Worm (Caenorhabditis elegans) whole organism, midembryonic: ENCODE measurements around the gene ZK1098.2.

Experiments
- T22C8.4 ChIP-seq: fragments of 200-800 bp; sonication (Bioruptor generic); IDR thresholded peaks from 2 replicates; pipeline ENCODE4 v1.3.6; 2022; ENCODE audit warnings: missing genetic modification characterization, missing compliant biosample characterization
- cog-1 ChIP-seq: sonication (generic microtip); optimal IDR thresholded peaks from 2 replicates; lab custom pipeline; 2016; ENCODE audit warnings: missing genetic modification characterization, missing compliant biosample characterization
- flt-1 ChIP-seq: fragments of 200-800 bp; sonication (Bioruptor generic); IDR thresholded peaks from 2 replicates; pipeline ENCODE4 v1.3.6; 2022; ENCODE audit warnings: missing genetic modification characterization, missing compliant biosample characterization
- klf-2 ChIP-seq: fragments of 200-800 bp; sonication (Bioruptor generic); conservative IDR thresholded peaks from 2 replicates; pipeline ENCODE4 v1.3.6; 2022; ENCODE audit warnings: missing genetic modification reagents, missing genetic modification characterization, missing compliant biosample characterization
- med-1 ChIP-seq: sonication (generic microtip); optimal IDR thresholded peaks from 2 replicates; lab custom pipeline; 2017; ENCODE audit warnings: missing genetic modification characterization, mild to moderate bottlenecking, missing compliant biosample characterization, antibody characterized with exemption, missing genetic modification reagents; ENCODE audit not compliant: insufficient read depth
- ref-1 ChIP-seq: fragments of 200-800 bp; sonication (Bioruptor generic); conservative IDR thresholded peaks from 2 replicates; pipeline ENCODE4 v1.3.6; 2022; ENCODE audit warnings: missing genetic modification reagents, missing genetic modification characterization, missing compliant biosample characterization
- tab-1 ChIP-seq: fragments of 200-800 bp; sonication (Bioruptor generic); IDR thresholded peaks from 2 replicates; pipeline ENCODE4 v1.3.6; 2022; ENCODE audit warnings: missing genetic modification characterization, missing compliant biosample characterization
- ztf-23 ChIP-seq: fragments of 200-800 bp; sonication (Bioruptor generic); IDR thresholded peaks from 2 replicates; pipeline ENCODE4 v1.3.6; 2022; ENCODE audit warnings: missing genetic modification reagents, missing genetic modification characterization, missing compliant biosample characterization
- ztf-29 ChIP-seq: fragments of 200-800 bp; sonication (Bioruptor generic); IDR thresholded peaks from 2 replicates; pipeline ENCODE4 v1.3.6; 2022; ENCODE audit warnings: missing genetic modification reagents, missing genetic modification characterization, missing compliant biosample characterization

The ZK1098.2 gene

DNA sequence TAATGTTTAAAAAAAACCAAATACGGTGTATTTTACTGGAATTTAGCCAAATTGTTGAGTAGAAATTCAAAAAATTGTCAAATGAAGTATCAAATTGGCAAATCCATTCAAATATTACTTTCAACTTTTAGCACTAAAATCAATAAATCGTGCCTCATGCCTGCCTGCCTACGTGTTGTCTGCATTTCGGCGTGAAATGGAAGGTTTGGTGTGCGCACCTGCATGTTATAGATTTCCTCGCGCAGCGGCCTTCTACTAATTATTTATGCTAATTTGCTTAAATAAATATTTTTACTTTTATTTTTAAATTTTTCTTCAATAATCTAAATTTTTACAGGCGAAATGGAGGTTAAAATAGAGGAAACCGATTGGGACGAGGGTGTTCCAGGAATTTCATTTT is at the start of gene ZK1098.2:
TSS of gene ZK1098.2 (plus strand) at position 336 of the 400 bp plus-strand sequence.
- peak; percentile 38; the same call in 1 of the 2 replicates for TF ChIP-seq T22C8.4 (GFP tag; lab: Robert Waterston, UW)
- no peak for TF ChIP-seq med-1

DNA sequence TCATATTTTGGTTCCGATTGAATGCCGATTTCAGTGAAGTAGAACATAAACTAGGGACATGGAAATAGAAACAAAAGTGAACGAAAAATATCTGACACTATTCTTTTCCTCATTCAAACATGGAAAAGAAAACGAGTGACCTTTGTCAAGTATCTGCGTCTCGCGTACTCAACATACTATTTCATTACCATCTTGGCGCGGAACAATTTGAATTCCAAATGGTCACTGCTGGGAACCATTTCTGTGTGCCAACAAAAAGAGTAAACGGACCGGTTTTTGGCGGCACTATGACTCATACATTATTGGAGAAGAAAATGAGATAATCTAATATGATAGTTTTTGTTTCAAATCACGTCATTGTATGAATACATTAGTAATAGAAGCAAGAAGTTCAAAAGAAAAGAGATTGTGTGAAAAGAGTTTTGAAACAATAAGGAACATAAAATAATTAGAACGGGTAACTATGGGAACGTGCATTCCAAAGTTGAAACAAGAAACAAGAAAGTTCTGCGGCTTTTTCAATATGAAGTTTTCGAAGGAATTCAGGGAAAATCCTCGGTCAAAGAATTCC is 46.5 kb upstream of the ZK1098.2 start:
- TF ChIP-seq tab-1 (no peak), T22C8.4 (GFP tag; lab: Robert Waterston, UW) (no peak), ztf-29 (GFP tag; lab: Robert Waterston, UW) (no peak), med-1 (no peak), flt-1 (GFP tag; lab: Robert Waterston, UW) (no peak), cog-1 (tag; lab: Kevin White, UChicago) (no peak), ref-1 (no peak), klf-2 (no peak), ztf-23 (GFP tag; lab: Robert Waterston, UW) (no peak)

DNA sequence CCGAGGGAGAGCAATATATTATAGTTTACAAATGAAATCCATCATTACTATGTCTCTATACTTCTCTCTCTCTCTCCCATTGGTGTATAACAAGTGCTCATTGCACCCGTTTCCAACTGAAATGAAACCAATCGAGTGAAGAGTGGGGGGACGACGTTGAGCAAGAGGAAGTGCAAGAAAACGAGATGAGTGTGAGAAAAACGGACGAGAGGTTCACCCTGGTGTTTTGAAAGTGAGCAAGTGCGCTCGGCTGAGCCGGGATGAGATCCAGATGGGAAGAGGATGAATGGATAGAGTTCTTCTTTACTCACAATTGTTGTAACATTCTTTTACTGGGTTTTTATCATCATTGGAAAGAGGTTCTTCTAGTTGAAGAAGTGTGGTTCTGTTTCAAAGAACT is 45.2 kb upstream of the ZK1098.2 start:
- no peak for TF ChIP-seq klf-2
- TF ChIP-seq ztf-23 (GFP tag; lab: Robert Waterston, UW) = no peak
- TF ChIP-seq med-1 = no peak
- TF ChIP-seq flt-1 (GFP tag; lab: Robert Waterston, UW) = no peak
- TF ChIP-seq tab-1 = no peak
- TF ChIP-seq cog-1 (tag; lab: Kevin White, UChicago) = no peak
- no peak for TF ChIP-seq ztf-29 (GFP tag; lab: Robert Waterston, UW)
- no peak for TF ChIP-seq T22C8.4 (GFP tag; lab: Robert Waterston, UW)
- no peak for TF ChIP-seq ref-1

DNA sequence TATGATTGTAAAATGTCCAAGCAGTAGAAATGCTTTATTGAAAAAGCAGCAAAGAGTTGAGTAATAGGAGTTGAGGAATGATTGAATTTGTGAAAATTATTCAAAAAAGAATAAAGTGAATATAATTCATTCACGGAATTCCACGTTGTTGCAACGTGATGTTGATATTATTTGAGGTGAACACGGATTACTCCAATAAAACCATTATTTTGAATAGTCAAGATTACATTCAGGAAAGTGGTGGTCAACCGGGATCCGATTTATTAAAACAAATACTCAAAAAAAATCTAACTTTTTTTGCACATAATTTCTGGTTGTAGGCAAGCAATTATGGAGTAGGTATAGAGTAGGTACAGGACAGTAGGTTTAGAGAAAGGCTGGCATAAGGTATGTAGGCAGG is 43.6 kb upstream of the ZK1098.2 start, which contains the start of gene bre-3:
TSS of gene bre-3 (minus strand) at position 101 of the 400 bp plus-strand sequence.
- no peak for TF ChIP-seq ztf-23 (GFP tag; lab: Robert Waterston, UW)
- TF ChIP-seq klf-2 = no peak

DNA sequence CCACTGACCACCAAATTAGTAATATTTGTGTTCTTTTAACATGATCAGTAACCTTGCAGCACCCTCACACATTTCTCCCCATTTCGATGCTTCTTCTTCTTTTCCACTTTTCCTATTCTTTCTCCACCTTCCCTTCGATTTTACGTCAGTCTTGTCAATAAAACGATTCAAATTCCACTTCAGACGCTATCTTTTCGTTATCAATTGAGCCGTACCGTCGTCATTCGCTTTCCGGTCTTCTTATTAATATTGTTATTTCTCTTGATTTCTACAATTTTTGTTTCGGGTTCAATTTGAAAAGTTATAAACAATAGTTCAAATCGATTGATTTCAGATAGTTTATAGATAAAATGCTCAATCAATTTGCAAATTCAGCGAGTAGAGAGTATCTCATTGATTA is 41.5 kb upstream of the ZK1098.2 start:
- TF ChIP-seq cog-1 (tag; lab: Kevin White, UChicago) (no peak), flt-1 (GFP tag; lab: Robert Waterston, UW) (no peak), ref-1 (no peak), klf-2 (no peak), T22C8.4 (GFP tag; lab: Robert Waterston, UW) (no peak), ztf-29 (GFP tag; lab: Robert Waterston, UW) (no peak), tab-1 (no peak), med-1 (no peak), ztf-23 (GFP tag; lab: Robert Waterston, UW) (no peak)

DNA sequence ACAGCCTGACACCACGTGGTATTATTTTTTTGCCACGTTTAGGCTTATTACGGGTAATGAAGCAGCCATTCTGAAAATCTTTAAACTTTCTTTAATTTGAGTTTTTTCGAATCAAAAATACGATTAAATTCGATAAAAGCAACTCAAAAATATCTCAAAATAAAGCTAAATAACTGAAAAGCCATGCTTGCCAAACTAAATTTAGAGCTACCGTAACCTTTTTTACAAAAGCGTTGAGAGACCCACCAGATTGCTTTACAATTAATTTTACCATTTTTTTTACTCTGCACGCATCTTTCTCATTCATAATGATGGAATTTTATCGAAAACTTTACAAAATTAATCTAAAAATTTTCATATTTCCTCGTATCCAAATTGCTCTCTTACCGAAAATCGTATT is 40.9 kb upstream of the ZK1098.2 start:
- no peak for TF ChIP-seq flt-1 (GFP tag; lab: Robert Waterston, UW)
- TF ChIP-seq ztf-23 (GFP tag; lab: Robert Waterston, UW) = no peak
- TF ChIP-seq T22C8.4 (GFP tag; lab: Robert Waterston, UW) = no peak
- no peak for TF ChIP-seq ref-1
- TF ChIP-seq med-1 = no peak
- TF ChIP-seq klf-2 = no peak
- TF ChIP-seq tab-1 = no peak
- no peak for TF ChIP-seq ztf-29 (GFP tag; lab: Robert Waterston, UW)
- TF ChIP-seq cog-1 (tag; lab: Kevin White, UChicago) = no peak

DNA sequence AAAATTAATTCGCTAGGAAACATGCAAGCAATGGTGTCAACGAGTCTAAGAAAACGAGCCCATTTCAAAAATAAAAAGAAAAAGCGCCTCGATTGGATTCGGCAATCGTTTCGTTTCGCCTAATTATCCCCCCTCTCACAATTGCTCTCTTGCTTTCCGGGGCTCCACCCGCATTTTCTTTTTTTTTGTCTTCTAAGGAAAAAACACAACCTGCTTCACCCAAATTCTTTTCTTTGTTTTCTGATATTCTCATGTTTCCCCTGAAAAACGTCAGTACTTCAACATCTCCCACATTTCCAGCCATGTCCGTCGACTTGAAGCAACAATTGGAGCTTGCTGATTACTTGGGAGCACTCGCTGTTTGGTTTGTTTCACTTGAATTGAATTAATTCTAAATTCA is 40.5 kb upstream of the ZK1098.2 start, which contains the start of gene nlp-36:
TSS of gene nlp-36 (plus strand) at position 301 of the 400 bp plus-strand sequence.
- TF ChIP-seq flt-1 (GFP tag; lab: Robert Waterston, UW) = no peak
- TF ChIP-seq tab-1 = no peak
- no peak for TF ChIP-seq cog-1 (tag; lab: Kevin White, UChicago)
- no peak for TF ChIP-seq ref-1

DNA sequence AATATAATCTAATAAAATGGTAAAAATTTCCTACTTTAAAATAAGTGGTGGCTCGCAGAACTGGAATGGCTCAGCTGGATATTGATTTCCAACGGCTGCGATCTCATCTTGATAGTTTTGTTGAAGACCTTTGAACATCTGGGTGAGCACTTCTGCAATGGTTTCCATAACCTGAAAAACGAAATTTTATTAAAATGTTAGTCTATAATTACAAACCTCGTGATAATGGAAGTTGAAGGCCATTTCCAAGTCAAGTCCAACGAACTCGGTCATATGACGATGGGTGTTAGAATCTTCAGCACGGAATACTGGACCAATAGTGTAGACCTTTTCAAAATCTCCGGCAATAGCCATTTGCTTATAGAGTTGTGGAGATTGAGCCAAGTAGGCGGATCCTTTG is 39.2 kb upstream of the ZK1098.2 start:
- TF ChIP-seq klf-2 = no peak
- TF ChIP-seq tab-1 = no peak
- TF ChIP-seq med-1 = no peak
- TF ChIP-seq ztf-29 (GFP tag; lab: Robert Waterston, UW) = no peak
- no peak for TF ChIP-seq ztf-23 (GFP tag; lab: Robert Waterston, UW)
- no peak for TF ChIP-seq T22C8.4 (GFP tag; lab: Robert Waterston, UW)
- TF ChIP-seq ref-1 = no peak
- no peak for TF ChIP-seq cog-1 (tag; lab: Kevin White, UChicago)
- no peak for TF ChIP-seq flt-1 (GFP tag; lab: Robert Waterston, UW)

DNA sequence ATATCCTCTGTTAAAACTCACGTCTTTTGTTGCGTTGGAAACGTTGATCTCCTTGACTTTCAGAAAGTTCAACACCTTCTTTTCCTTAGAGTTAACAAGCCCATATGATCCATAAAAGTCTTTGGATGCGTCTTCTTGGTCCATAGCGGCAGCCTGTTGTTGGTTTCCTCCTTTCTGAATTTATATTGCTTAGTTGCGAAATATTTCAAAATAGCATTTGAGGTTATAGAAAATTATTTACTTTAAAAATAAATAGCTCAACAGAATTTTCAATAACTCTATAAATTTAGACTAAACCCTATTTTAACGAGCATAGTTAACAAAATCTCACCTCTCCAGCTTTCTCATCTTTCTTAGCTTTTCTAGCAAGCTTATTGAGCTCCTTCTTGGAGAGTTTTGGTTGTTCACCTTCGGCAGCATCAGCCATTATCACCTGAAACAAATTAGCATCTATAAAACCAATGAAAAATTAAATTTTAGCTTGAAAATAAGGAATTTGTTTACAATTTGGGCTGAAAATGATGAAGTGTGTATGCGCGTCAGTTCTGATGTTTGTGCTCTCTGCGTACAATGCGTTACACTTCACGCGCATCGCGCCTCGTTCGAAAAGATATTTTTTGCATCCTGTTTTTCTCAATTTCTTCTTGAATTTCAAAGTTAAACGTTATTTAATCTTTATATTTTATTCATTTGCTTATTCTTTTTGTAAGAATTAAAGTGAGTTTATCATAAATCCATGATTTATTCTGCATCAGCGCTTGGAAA is 38.0 kb upstream of the ZK1098.2 start, which contains the start of the genes dars-1 and ctr-9:
TSS of gene dars-1 (minus strand) at position 433 of the 765 bp plus-strand sequence.
TSS of gene ctr-9 (plus strand) at position 614 of the 765 bp plus-strand sequence.
- TF ChIP-seq ztf-23 (GFP tag; lab: Robert Waterston, UW) (no peak), T22C8.4 (GFP tag; lab: Robert Waterston, UW) (no peak), ztf-29 (GFP tag; lab: Robert Waterston, UW) (no peak), ref-1 (no peak), cog-1 (tag; lab: Kevin White, UChicago) (no peak)

DNA sequence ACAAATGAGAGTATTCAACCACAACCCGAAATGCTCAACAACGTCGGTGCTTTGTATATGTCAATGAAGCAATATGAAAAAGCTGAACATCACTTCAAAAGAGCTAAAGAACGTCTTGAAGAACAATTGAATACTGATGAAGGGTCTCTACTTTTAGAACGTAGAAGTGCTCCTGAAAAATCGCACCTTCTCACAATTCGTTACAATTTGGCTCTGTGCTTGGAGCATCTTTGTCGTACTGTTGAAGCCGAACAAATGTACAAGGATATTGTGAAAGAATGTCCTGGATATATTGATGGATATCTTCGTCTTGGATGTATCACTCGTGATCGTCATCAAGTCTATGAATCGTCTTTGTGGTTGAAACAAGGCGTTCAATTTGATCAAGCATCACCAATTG is 34.8 kb upstream of the ZK1098.2 start:
- no peak for TF ChIP-seq med-1
- no peak for TF ChIP-seq ztf-23 (GFP tag; lab: Robert Waterston, UW)

DNA sequence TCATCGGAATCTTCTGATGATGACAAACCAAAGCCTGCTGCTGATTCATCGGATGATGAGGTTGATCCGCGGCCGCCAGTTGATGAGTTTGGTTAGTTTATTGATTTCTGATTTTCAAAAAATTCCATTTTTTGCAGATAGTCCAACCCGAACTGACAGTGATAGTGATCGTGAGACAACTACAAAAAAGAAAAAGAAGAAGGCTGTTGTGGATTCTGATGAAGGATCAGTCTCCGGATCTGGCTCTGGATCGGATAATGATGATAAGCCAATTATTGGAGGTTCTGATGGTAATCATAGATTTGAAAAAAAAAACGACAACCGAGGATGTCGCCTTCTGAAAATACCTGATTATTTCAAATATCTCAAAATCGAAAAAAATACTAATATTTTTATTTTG is 32.9 kb upstream of the ZK1098.2 start:
- no peak for TF ChIP-seq tab-1
- no peak for TF ChIP-seq T22C8.4 (GFP tag; lab: Robert Waterston, UW)
- TF ChIP-seq ztf-29 (GFP tag; lab: Robert Waterston, UW) = no peak
- TF ChIP-seq ztf-23 (GFP tag; lab: Robert Waterston, UW) = no peak
